Fruit fly (Drosophila melanogaster) whole organism, prepupa: Measurements from ENCODE around the gene MP1.

Experiments used
- Blimp-1 ChIP-seq: fragments of 200-800 bp; sonication (Bioruptor generic); optimal IDR thresholded peaks from 3 replicates; lab custom pipeline; 2017; ENCODE audit warnings: missing biosample characterization, missing genetic modification characterization, mild to moderate bottlenecking, moderate library complexity, missing genetic modification reagents
- CG11902 ChIP-seq: fragments of 200-800 bp; sonication (Bioruptor generic); optimal IDR thresholded peaks from 3 replicates; lab custom pipeline; 2016; ENCODE audit warnings: missing biosample characterization, missing genetic modification characterization
- CG16779 ChIP-seq: fragments of 200-800 bp; sonication (Bioruptor generic); optimal IDR thresholded peaks from 3 replicates; lab custom pipeline; 2017; ENCODE audit warnings: missing biosample characterization, mild to moderate bottlenecking, missing genetic modification characterization
- CG3032 ChIP-seq: fragments of 200-800 bp; optimal IDR thresholded peaks from 2 replicates; lab custom pipeline; 2019; ENCODE audit warnings: missing biosample characterization, mild to moderate bottlenecking, missing genetic modification characterization, moderate library complexity
- CG31627 ChIP-seq: fragments of 200-800 bp; sonication (Bioruptor generic); optimal IDR thresholded peaks from 3 replicates; lab custom pipeline; 2016; ENCODE audit warnings: missing biosample characterization, missing genetic modification characterization
- CG4318 ChIP-seq: fragments of 200-800 bp; sonication (Bioruptor generic); optimal IDR thresholded peaks from 3 replicates; lab custom pipeline; 2017; ENCODE audit warnings: missing biosample characterization, mild to moderate bottlenecking, missing genetic modification characterization
- CG6276 ChIP-seq: fragments of 200-800 bp; sonication (Bioruptor generic); optimal IDR thresholded peaks from 2 replicates; lab custom pipeline; 2017; ENCODE audit warnings: missing biosample characterization, mild to moderate bottlenecking, missing genetic modification characterization
- CG6808 ChIP-seq: fragments of 200-800 bp; sonication (Bioruptor generic); optimal IDR thresholded peaks from 3 replicates; lab custom pipeline; 2017; ENCODE audit warnings: missing biosample characterization, missing genetic modification characterization, mild to moderate bottlenecking, moderate library complexity, missing genetic modification reagents
- CG8119 ChIP-seq: fragments of 200-800 bp; sonication (Bioruptor generic); IDR thresholded peaks from 3 replicates; pipeline ENCODE4 v1.3.6; 2022; ENCODE audit warnings: missing biosample characterization, missing genetic modification characterization
- CG8319 ChIP-seq: fragments of 200-800 bp; sonication (Bioruptor generic); optimal IDR thresholded peaks from 3 replicates; lab custom pipeline; 2016; ENCODE audit warnings: missing biosample characterization, missing genetic modification characterization
- CG8632 ChIP-seq: fragments of 200-800 bp; sonication (Bioruptor generic); optimal IDR thresholded peaks from 3 replicates; lab custom pipeline; 2016; ENCODE audit warnings: missing biosample characterization, missing genetic modification characterization
- Eip75B ChIP-seq: fragments of 200-800 bp; sonication (Bioruptor generic); optimal IDR thresholded peaks from 3 replicates; lab custom pipeline; 2016; ENCODE audit warnings: missing biosample characterization, missing genetic modification characterization
- Eip78C ChIP-seq: fragments of 200-800 bp; sonication (Bioruptor generic); peaks from one replicate; lab custom pipeline; 2016; ENCODE audit warnings: missing biosample characterization, missing genetic modification characterization
- Eip93F ChIP-seq: fragments of 200-800 bp; sonication (Bioruptor generic); optimal IDR thresholded peaks from 2 replicates; lab custom pipeline; 2016; ENCODE audit warnings: missing biosample characterization, mild to moderate bottlenecking, missing genetic modification characterization
- Ets21C ChIP-seq: fragments of 200-800 bp; sonication (Bioruptor generic); optimal IDR thresholded peaks from 3 replicates; lab custom pipeline; 2016; ENCODE audit warnings: missing biosample characterization, missing genetic modification characterization
- Hr39 ChIP-seq: fragments of 200-800 bp; sonication (Bioruptor generic); optimal IDR thresholded peaks from 2 replicates; lab custom pipeline; 2016; ENCODE audit warnings: missing biosample characterization, missing genetic modification characterization
- Lpt ChIP-seq: fragments of 200-800 bp; sonication (Bioruptor generic); optimal IDR thresholded peaks from 3 replicates; lab custom pipeline; 2016; ENCODE audit warnings: missing biosample characterization, missing genetic modification characterization
- OdsH ChIP-seq: fragments of 200-800 bp; sonication (Bioruptor generic); optimal IDR thresholded peaks from 3 replicates; lab custom pipeline; 2016; ENCODE audit warnings: missing biosample characterization, missing genetic modification characterization
- Smox ChIP-seq: fragments of 200-800 bp; sonication (Bioruptor generic); optimal IDR thresholded peaks from 3 replicates; lab custom pipeline; 2016; ENCODE audit warnings: missing biosample characterization, missing genetic modification characterization
- Sox102F ChIP-seq: fragments of 200-800 bp; sonication (Bioruptor generic); optimal IDR thresholded peaks from 2 replicates; lab custom pipeline; 2016; ENCODE audit warnings: missing biosample characterization, mild to moderate bottlenecking, missing genetic modification characterization
- Sox15 ChIP-seq: fragments of 200-800 bp; sonication (Bioruptor generic); optimal IDR thresholded peaks from 3 replicates; lab custom pipeline; 2016; ENCODE audit warnings: missing biosample characterization, missing genetic modification characterization
- achi ChIP-seq: fragments of 200-800 bp; sonication (Bioruptor generic); optimal IDR thresholded peaks from 3 replicates; lab custom pipeline; 2016; ENCODE audit warnings: missing biosample characterization, missing genetic modification characterization
- acj6 ChIP-seq: fragments of 200-800 bp; sonication (Bioruptor generic); optimal IDR thresholded peaks from 3 replicates; lab custom pipeline; 2016; ENCODE audit warnings: missing biosample characterization, missing genetic modification characterization
- dac ChIP-seq: fragments of 200-800 bp; sonication (Bioruptor generic); optimal IDR thresholded peaks from 2 replicates; lab custom pipeline; 2017; ENCODE audit warnings: missing biosample characterization, mild to moderate bottlenecking, missing genetic modification characterization
- dsx ChIP-seq: fragments of 200-800 bp; optimal IDR thresholded peaks from 3 replicates; lab custom pipeline; 2019; ENCODE audit warnings: missing biosample characterization, mild to moderate bottlenecking, missing genetic modification characterization, moderate library complexity; ENCODE audit not compliant: poor library complexity, severe bottlenecking
- eg ChIP-seq: fragments of 200-800 bp; sonication (Bioruptor generic); IDR thresholded peaks from 3 replicates; pipeline ENCODE4 v1.3.6; 2022; ENCODE audit warnings: missing biosample characterization, missing genetic modification characterization
- esn ChIP-seq: fragments of 200-800 bp; sonication (Bioruptor generic); optimal IDR thresholded peaks from 2 replicates; lab custom pipeline; 2016; ENCODE audit warnings: missing biosample characterization, mild to moderate bottlenecking, missing genetic modification characterization, moderate library complexity
- fd59A ChIP-seq: fragments of 200-800 bp; sonication (Bioruptor generic); optimal IDR thresholded peaks from 2 replicates; lab custom pipeline; 2017; ENCODE audit warnings: missing biosample characterization, mild to moderate bottlenecking, missing genetic modification characterization, missing genetic modification reagents
- fd85E ChIP-seq: fragments of 200-800 bp; sonication (Bioruptor generic); optimal IDR thresholded peaks from 3 replicates; lab custom pipeline; 2016; ENCODE audit warnings: missing biosample characterization, missing genetic modification characterization
- fkh ChIP-seq: fragments of 200-800 bp; sonication (Bioruptor generic); optimal IDR thresholded peaks from 3 replicates; lab custom pipeline; 2017; ENCODE audit warnings: missing biosample characterization, mild to moderate bottlenecking, missing genetic modification characterization, moderate library complexity
- net ChIP-seq: fragments of 200-800 bp; sonication (Bioruptor generic); optimal IDR thresholded peaks from 3 replicates; lab custom pipeline; 2016; ENCODE audit warnings: missing biosample characterization, missing genetic modification characterization
- salr ChIP-seq, 2 experiments: fragments of 200-800 bp; sonication (Bioruptor generic); optimal IDR thresholded peaks; 3 replicates each; lab custom pipeline; 2016 to 2018; ENCODE audit warnings: missing biosample characterization in 2 of 2, missing genetic modification characterization in 2 of 2, mild to moderate bottlenecking in 1 of 2
- svp ChIP-seq: fragments of 200-800 bp; sonication (Bioruptor generic); peaks from one replicate; lab custom pipeline; 2016; ENCODE audit warnings: missing biosample characterization, missing genetic modification characterization
- topi ChIP-seq: fragments of 200-800 bp; sonication (Bioruptor generic); optimal IDR thresholded peaks from 3 replicates; lab custom pipeline; 2016; ENCODE audit warnings: missing biosample characterization, missing genetic modification characterization
- vri ChIP-seq: fragments of 200-800 bp; sonication (Bioruptor generic); optimal IDR thresholded peaks from 3 replicates; lab custom pipeline; 2016; ENCODE audit warnings: missing biosample characterization, mild to moderate bottlenecking, missing genetic modification characterization

MP1 gene

DNA sequence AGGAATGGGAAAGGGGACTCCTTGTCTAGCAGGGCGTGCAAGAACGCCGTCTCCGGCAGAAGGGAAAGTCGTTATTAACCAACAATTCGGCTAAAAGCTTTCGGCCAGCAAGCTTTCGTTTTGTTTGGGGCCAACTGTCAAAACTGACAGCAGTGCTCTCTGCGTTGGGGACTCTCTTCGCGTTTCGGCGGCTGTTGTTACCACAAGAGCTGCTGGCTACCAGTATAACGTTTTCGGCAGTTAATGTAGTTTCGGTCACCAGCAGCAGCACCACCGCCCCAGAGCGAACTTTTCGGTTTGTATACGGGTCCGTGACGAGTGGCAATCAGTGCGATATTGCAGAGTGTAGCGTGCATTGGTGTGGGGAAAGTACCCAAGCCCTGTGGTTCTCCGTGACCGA lies 27.6 kb upstream of the MP1 start, which contains the start of gene cpx:
Gene cpx (plus strand): TSS at position 160 of the 400 bp plus-strand sequence.
- TF ChIP-seq achi (GFP tag; lab: Kevin White, UChicago) (peak; percentile 71), CG31627 (GFP tag; lab: Kevin White, UChicago) (no peak), CG8632 (no peak), acj6 (GFP tag; lab: Kevin White, UChicago) (no peak), CG6276 (GFP tag; lab: Kevin White, UChicago) (no peak)

DNA sequence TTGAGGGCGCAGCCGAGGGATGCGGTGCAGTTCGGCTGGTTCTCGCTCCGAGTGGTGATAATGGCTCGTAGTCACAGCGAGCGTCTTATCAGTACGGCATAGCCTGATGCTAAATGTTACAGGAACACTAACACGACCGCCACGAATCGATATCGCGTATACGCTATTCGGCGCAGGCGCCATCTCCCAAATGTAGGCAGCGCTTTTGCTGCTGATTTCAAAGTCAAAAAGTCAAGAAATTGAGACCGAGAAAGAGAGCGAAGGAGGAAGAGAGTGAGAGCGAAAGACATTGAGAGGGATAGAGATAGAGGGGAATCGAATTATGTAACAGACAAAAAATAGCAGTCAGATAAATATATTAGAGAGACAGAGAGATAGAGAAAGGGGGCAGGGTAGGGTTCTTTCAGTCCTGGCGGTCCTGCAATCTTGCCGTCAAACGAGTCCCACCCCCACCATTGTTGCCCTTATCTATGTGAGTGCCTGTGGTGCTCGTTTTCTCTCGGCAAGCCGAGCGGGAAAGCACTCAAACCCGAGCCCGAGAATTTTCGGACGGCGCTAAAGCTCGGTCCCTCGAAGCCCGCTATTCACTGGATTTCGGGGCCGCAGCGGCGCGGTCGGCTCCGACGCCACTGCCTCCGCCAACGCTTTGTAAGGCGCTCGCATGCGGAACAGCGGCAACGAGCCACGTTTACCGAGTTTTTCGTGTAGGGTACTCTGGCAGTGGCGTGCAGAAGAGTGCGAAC lies 26.4 kb upstream of the MP1 start:
- TF ChIP-seq eg = 0 out of 3 replicates have a peak, but pooled peaks have one; percentile 8
- peak; percentile 21 for TF ChIP-seq vri
- peak; percentile 39 for TF ChIP-seq Eip78C (GFP tag; lab: Kevin White, UChicago)
- TF ChIP-seq CG8632 = no peak
- TF ChIP-seq svp (GFP tag; lab: Kevin White, UChicago) = peak; percentile 77

DNA sequence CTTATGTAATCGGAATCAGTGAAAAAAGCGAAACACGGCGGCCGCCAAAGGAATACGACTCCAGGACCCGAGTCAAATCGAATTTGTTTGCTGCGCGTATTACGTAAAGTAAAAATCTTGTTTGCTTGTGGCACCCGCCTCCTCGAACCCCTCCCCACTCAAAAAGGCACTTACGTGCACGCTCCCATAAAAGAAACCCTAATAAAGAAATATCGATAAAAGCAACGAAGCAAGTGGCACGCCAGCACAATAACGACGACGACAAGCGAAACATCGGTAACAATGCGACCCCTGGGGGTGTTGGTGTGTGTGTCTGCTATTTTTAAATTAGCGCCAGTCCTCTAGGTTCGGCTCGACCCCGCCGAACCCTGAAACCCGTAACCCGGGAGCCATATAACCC lies 25.5 kb upstream of the MP1 start:
- no peak for TF ChIP-seq Sox102F (GFP tag; lab: Kevin White, UChicago)
- TF ChIP-seq CG31627 (GFP tag; lab: Kevin White, UChicago) = no peak
- no peak for TF ChIP-seq CG16779 (tag; lab: Kevin White, UChicago)
- TF ChIP-seq Blimp-1 = no peak
- TF ChIP-seq Smox (GFP tag; lab: Kevin White, UChicago) = no peak
- no peak for TF ChIP-seq CG8319 (GFP tag; lab: Kevin White, UChicago)
- no peak for TF ChIP-seq Eip93F (GFP tag; lab: Kevin White, UChicago)
- no peak for TF ChIP-seq fkh (GFP tag; lab: Kevin White, UChicago)
- TF ChIP-seq net = no peak
- TF ChIP-seq fd59A (GFP tag; lab: Kevin White, UChicago) = no peak
- TF ChIP-seq Hr39 = no peak
- TF ChIP-seq salr (GFP tag; optimal IDR thresholded peaks at IDR 0.05; lab: Kevin White, UChicago) = no peak
- TF ChIP-seq CG4318 = no peak
- TF ChIP-seq CG8632 = no peak
- TF ChIP-seq Lpt (GFP tag; lab: Kevin White, UChicago) = no peak
- no peak for TF ChIP-seq CG8119 (GFP tag; lab: Robert Waterston, UW)
- TF ChIP-seq OdsH (GFP tag; lab: Kevin White, UChicago) = no peak
- no peak for TF ChIP-seq fd85E (GFP tag; lab: Kevin White, UChicago)

DNA sequence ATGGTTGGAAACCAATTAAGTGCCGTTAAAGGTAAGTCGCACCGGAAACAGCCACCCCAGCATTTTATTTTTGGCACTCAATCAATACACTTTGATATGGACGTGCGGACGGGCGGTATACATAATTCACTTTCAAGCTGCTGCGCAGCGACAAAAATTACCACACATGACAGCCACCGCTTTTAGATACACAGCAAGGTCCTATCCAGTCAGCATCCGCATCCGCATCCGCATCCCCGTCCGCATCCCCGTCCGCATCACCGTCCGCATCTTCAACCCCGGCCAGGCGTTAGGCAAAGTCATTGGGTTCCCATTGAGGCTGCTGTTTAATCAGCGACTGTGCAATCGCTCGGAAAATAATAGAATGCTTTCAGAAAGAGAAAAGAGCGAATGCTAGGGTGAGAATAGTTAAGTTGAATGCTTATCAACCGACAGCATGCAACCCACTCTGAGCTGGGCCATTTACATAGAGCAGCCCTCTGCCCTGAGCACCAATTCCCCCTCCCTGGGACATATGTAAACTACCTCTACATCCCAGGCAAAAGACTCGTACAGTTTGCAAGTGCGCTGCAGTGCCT lies 23.2 kb upstream of the MP1 start:
- no peak for TF ChIP-seq CG8119 (GFP tag; lab: Robert Waterston, UW)

DNA sequence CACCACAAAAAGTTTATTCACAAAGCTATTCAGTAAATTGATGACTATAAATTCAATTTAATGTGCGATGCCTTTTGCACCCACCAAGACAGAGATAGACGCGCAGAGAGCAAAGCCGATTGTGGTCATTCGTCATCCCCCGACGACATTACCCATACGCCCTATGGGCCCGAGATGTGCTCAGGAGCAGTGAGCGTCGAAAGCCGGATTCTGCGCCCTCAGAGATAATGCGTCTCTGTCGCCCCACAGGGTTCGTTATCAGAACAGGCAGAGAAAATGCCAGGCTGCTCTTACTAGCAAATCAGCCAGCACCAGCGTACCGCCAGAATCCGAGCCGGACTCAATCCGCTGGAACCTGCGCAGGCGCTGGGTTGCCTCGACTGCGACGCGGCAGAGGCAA lies 16.4 kb upstream of the MP1 start:
- TF ChIP-seq fd59A (GFP tag; lab: Kevin White, UChicago) (no peak), svp (GFP tag; lab: Kevin White, UChicago) (peak; percentile 88), CG6276 (GFP tag; lab: Kevin White, UChicago) (no peak), esn (no peak), CG6808 (GFP tag; lab: Kevin White, UChicago) (peak; percentile 25), Sox15 (no peak), Eip78C (GFP tag; lab: Kevin White, UChicago) (peak; percentile 30), CG31627 (GFP tag; lab: Kevin White, UChicago) (no peak), eg (no peak)

DNA sequence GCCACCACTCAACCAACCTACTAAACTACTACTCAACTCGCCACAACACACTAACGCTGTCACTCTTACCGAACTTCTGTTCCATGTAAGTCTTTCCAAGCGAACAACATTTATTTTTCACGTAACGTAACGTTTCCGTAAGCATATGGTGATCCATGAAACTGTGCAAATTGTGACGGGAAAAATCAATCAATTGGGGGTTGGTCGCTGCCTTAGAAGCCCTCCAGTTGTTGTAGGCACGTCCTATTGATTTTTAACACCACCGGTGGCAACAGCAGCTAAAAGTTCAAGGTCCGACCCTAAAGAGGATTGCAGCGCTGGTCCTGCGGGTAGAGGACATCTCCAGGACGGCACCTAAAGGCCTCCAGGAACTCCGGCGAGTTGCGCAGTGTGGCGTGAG lies 15.5 kb upstream of the MP1 start:
- TF ChIP-seq Eip75B (GFP tag; lab: Kevin White, UChicago) (no peak), Hr39 (no peak), topi (GFP tag; lab: Kevin White, UChicago) (no peak), Ets21C (GFP tag; lab: Kevin White, UChicago) (no peak), CG11902 (GFP tag; lab: Kevin White, UChicago) (no peak), salr (GFP tag; optimal IDR thresholded peaks at IDR 0.05; lab: Kevin White, UChicago) (no peak), dsx (no peak), CG3032 (no peak), dac (no peak), fd59A (GFP tag; lab: Kevin White, UChicago) (no peak), svp (GFP tag; lab: Kevin White, UChicago) (no peak)
